Worm (Caenorhabditis elegans) whole organism, midembryonic: ENCODE data around the gene unc-23.

Experiments used
- T22C8.4 ChIP-seq: fragments of 200-800 bp; sonication (Bioruptor generic); IDR thresholded peaks from 2 replicates; pipeline ENCODE4 v1.3.6; 2022; ENCODE audit warnings: missing genetic modification characterization, missing compliant biosample characterization
- flt-1 ChIP-seq: fragments of 200-800 bp; sonication (Bioruptor generic); IDR thresholded peaks from 2 replicates; pipeline ENCODE4 v1.3.6; 2022; ENCODE audit warnings: missing genetic modification characterization, missing compliant biosample characterization
- klf-2 ChIP-seq: fragments of 200-800 bp; sonication (Bioruptor generic); conservative IDR thresholded peaks from 2 replicates; pipeline ENCODE4 v1.3.6; 2022; ENCODE audit warnings: missing genetic modification reagents, missing genetic modification characterization, missing compliant biosample characterization
- med-1 ChIP-seq: sonication (generic microtip); optimal IDR thresholded peaks from 2 replicates; lab custom pipeline; 2017; ENCODE audit warnings: missing genetic modification characterization, mild to moderate bottlenecking, missing compliant biosample characterization, antibody characterized with exemption, missing genetic modification reagents; ENCODE audit not compliant: insufficient read depth
- ref-1 ChIP-seq: fragments of 200-800 bp; sonication (Bioruptor generic); conservative IDR thresholded peaks from 2 replicates; pipeline ENCODE4 v1.3.6; 2022; ENCODE audit warnings: missing genetic modification reagents, missing genetic modification characterization, missing compliant biosample characterization
- tab-1 ChIP-seq: fragments of 200-800 bp; sonication (Bioruptor generic); IDR thresholded peaks from 2 replicates; pipeline ENCODE4 v1.3.6; 2022; ENCODE audit warnings: missing genetic modification characterization, missing compliant biosample characterization
- ztf-23 ChIP-seq: fragments of 200-800 bp; sonication (Bioruptor generic); IDR thresholded peaks from 2 replicates; pipeline ENCODE4 v1.3.6; 2022; ENCODE audit warnings: missing genetic modification reagents, missing genetic modification characterization, missing compliant biosample characterization
- ztf-29 ChIP-seq: fragments of 200-800 bp; sonication (Bioruptor generic); IDR thresholded peaks from 2 replicates; pipeline ENCODE4 v1.3.6; 2022; ENCODE audit warnings: missing genetic modification reagents, missing genetic modification characterization, missing compliant biosample characterization

DNA sequence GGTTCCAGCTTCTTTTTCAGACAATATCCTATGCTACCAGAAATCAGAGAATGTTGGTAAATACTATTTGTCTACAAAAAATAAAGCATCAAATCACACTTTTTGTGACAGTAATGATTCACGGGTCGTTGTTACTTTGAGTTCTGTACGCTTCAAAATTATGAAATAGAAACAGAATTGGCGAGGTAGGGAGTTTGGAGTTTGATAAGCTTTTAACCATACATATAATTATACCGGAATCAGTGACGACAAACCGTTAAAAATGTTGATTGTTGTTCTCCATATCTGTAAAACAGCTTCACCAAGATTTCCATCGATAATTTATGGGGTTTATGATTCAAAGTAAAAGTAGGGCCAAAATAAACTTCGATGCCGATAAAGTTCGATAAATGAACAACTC, 41.7 kb downstream of the unc-23 start:
- TF ChIP-seq T22C8.4 (GFP tag; lab: Robert Waterston, UW) (no peak), ztf-29 (GFP tag; lab: Robert Waterston, UW) (no peak), tab-1 (GFP tag; lab: Robert Waterston, UW) (no peak), flt-1 (no peak), ztf-23 (GFP tag; lab: Robert Waterston, UW) (no peak), klf-2 (no peak), med-1 (no peak), ref-1 (GFP tag; lab: Robert Waterston, UW) (no peak)
